Worm (Caenorhabditis elegans) whole organism, early embryonic: ENCODE results near the gene angl-1.

Source experiments
- ama-1 ChIP-seq: fragments of 150-350 bp; optimal IDR thresholded peaks from 2 replicates; lab custom pipeline; 2014
- ceh-13 ChIP-seq: fragments of 200-800 bp; sonication (Bioruptor generic); optimal IDR thresholded peaks from 2 replicates; lab custom pipeline; 2018; ENCODE audit warnings: mild to moderate bottlenecking, missing genetic modification characterization, missing compliant biosample characterization
- hmbx-1 ChIP-seq: sonication (generic microtip); optimal IDR thresholded peaks from 2 replicates; lab custom pipeline; 2016; ENCODE audit warnings: mild to moderate bottlenecking, missing genetic modification characterization, missing compliant biosample characterization
- hmg-4 ChIP-seq: fragments of 200-800 bp; sonication (Bioruptor generic); optimal IDR thresholded peaks from 2 replicates; lab custom pipeline; 2018; ENCODE audit warnings: mild to moderate bottlenecking, missing genetic modification characterization, missing compliant biosample characterization
- pes-1 ChIP-seq: fragments of 200-800 bp; sonication (Bioruptor generic); IDR thresholded peaks from 2 replicates; pipeline ENCODE4 v1.3.6; 2022; ENCODE audit warnings: missing genetic modification reagents, missing genetic modification characterization, missing compliant biosample characterization
- scrt-1 ChIP-seq: fragments of 200-800 bp; sonication (Bioruptor generic); IDR thresholded peaks from 2 replicates; pipeline ENCODE4 v1.3.6; 2022; ENCODE audit warnings: missing genetic modification characterization, missing compliant biosample characterization
- tbx-11 ChIP-seq: fragments of 200-800 bp; sonication (Bioruptor generic); IDR thresholded peaks from 2 replicates; pipeline ENCODE4 v1.3.6; 2022; ENCODE audit warnings: missing genetic modification characterization, missing compliant biosample characterization
- tra-4 ChIP-seq: sonication (generic microtip); optimal IDR thresholded peaks from 2 replicates; lab custom pipeline; 2017; ENCODE audit warnings: missing genetic modification characterization, missing compliant biosample characterization

DNA sequence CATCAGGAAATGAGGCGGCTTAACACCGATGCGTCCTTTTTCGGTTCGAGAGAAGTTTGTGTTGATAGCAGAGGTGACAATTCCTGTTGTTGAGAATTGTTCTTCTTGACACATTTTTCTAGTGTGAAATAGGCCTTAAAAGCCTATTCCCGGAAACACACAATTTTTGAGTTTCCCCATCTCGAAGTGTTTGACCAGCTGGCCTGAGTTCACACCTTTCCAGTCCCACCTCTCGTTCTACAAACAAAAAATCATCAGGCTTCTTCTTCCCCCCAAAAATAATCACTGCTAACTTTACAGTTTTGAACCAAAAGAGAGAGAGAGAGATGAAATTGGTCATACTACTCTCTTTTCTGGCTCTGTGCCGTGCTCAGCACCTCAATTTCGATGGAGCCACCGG lies 13.7 kb downstream of the angl-1 start, which contains the start of gene W02G9.4:
- no peak for TF ChIP-seq tra-4 (tag; lab: Kevin White, UChicago)
- TF ChIP-seq ama-1 (lab: Kevin White, UChicago): no peak
- TF ChIP-seq hmg-4 (GFP tag; lab: Kevin White, UChicago): no peak
- no peak for TF ChIP-seq scrt-1 (GFP tag; lab: Robert Waterston, UW)
- no peak for TF ChIP-seq hmbx-1 (tag; lab: Kevin White, UChicago)
- TF ChIP-seq pes-1 (GFP tag; lab: Robert Waterston, UW): no peak
- TF ChIP-seq ceh-13 (GFP tag; lab: Kevin White, UChicago): no peak
- no peak for TF ChIP-seq tbx-11 (GFP tag; lab: Robert Waterston, UW)
